Worm (Caenorhabditis elegans) whole organism, L4 larva: ENCODE measurements around the gene ZK632.12.

Experiments used
- aha-1 ChIP-seq: fragments of 150-350 bp; peaks from one replicate; lab custom pipeline; 2014; ENCODE audit warnings: missing biosample characterization, missing genetic modification characterization
- arid-1 ChIP-seq: fragments of 200-800 bp; sonication (Bioruptor generic); conservative IDR thresholded peaks from 2 replicates; pipeline ENCODE4 v1.3.6; 2022; ENCODE audit warnings: missing genetic modification reagents, missing genetic modification characterization, missing compliant biosample characterization
- attf-4 ChIP-seq: sonication (generic microtip); optimal IDR thresholded peaks from 3 replicates; lab custom pipeline; 2017; ENCODE audit warnings: missing biosample characterization, missing genetic modification characterization
- daf-16 ChIP-seq, 3 experiments: sonication (generic microtip); optimal IDR thresholded peaks; 2 replicates each; lab custom pipeline; 2016 to 2017; ENCODE audit warnings: missing genetic modification characterization in 3 of 3, missing genetic modification reagents in 3 of 3, mild to moderate bottlenecking in 2 of 3, missing compliant biosample characterization in 2 of 3, missing biosample characterization in 1 of 3, moderate library complexity in 1 of 3
- nhr-237 ChIP-seq: sonication (generic microtip); optimal IDR thresholded peaks from 2 replicates; lab custom pipeline; 2017; ENCODE audit warnings: missing biosample characterization, missing genetic modification characterization
- nhr-77 ChIP-seq: fragments of 150-350 bp; optimal IDR thresholded peaks from 2 replicates; lab custom pipeline; 2014; ENCODE audit warnings: missing biosample characterization, missing genetic modification characterization
- saeg-2 ChIP-seq: fragments of 200-800 bp; sonication (Bioruptor generic); IDR thresholded peaks from 2 replicates; pipeline ENCODE4 v1.3.6; 2022; ENCODE audit warnings: missing genetic modification reagents, missing genetic modification characterization, missing compliant biosample characterization
- unc-130 ChIP-seq: sonication (generic microtip); optimal IDR thresholded peaks from 2 replicates; lab custom pipeline; 2016; ENCODE audit warnings: missing genetic modification reagents, missing genetic modification characterization, missing compliant biosample characterization
- unc-62 ChIP-seq, 3 experiments: fragments of 150-350 bp in 1 of 3; sonication (generic microtip); optimal IDR thresholded peaks in 2 of 3; peaks in 1 of 3; 1 replicate in 1 of 3; 2 replicates in 2 of 3; lab custom pipeline; 2014 to 2017; ENCODE audit warnings: missing biosample characterization in 3 of 3, missing genetic modification characterization in 3 of 3, missing genetic modification reagents in 3 of 3, missing genotype in 1 of 3
- zag-1 ChIP-seq: fragments of 150-350 bp; optimal IDR thresholded peaks from 2 replicates; lab custom pipeline; 2014; ENCODE audit warnings: missing biosample characterization, missing genetic modification characterization
- zip-2 ChIP-seq: fragments of 150-350 bp; optimal IDR thresholded peaks from 2 replicates; lab custom pipeline; 2014; ENCODE audit warnings: missing biosample characterization, missing genetic modification characterization

ce11 chrIII:9830502-9830901, at the start of gene ZK632.12:
- TF ChIP-seq zag-1 (tag; lab: Kevin White, UChicago) (no peak), saeg-2 (GFP tag; lab: Robert Waterston, UW) (no peak), unc-130 (GFP tag; lab: Kevin White, UChicago) (no peak), nhr-237 (tag; lab: Kevin White, UChicago) (no peak), aha-1 (tag; lab: Kevin White, UChicago) (peak; percentile 33), daf-16 (GFP tag; optimal IDR thresholded peaks at IDR 0.05; lab: Kevin White, UChicago) (no peak), daf-16 (tag; optimal IDR thresholded peaks at IDR 0.05; lab: Kevin White, UChicago) (no peak), nhr-77 (tag; lab: Kevin White, UChicago) (no peak), zip-2 (tag; lab: Kevin White, UChicago) (no peak), attf-4 (tag; lab: Kevin White, UChicago) (no peak), arid-1 (no peak), unc-62 (GFP tag; optimal IDR thresholded peaks at IDR 0.05 in 1 of 2; lab: Kevin White, UChicago) (no peak), unc-62 (tag; optimal IDR thresholded peaks at IDR 0.05; lab: Kevin White, UChicago) (no peak)
